Worm (Caenorhabditis elegans): ENCODE results near the gene H06H21.11.

ce11 chrIV:4806486-4806885 is 633 bp downstream of the H06H21.11 start, which contains the start of gene dpf-5:
- TF ChIP-seq nhr-12 (tag; optimal IDR thresholded peaks at IDR 0.05) (no peak), nhr-28 (tag; optimal IDR thresholded peaks at IDR 0.05) (no peak), egl-13 (tag; optimal IDR thresholded peaks at IDR 0.05) (no peak), ceh-82 (tag; optimal IDR thresholded peaks at IDR 0.05) (no peak), aha-1 (tag; optimal IDR thresholded peaks at IDR 0.05) (no peak), Y116A8C.19 (tag; optimal IDR thresholded peaks at IDR 0.05; ENCODE audit: borderline replicate concordance) (no peak), nhr-76 (tag; optimal IDR thresholded peaks at IDR 0.05) (no peak), nhr-237 (tag; optimal IDR thresholded peaks at IDR 0.05) (no peak), xbp-1 (tag; optimal IDR thresholded peaks at IDR 0.05) (no peak), alr-1 (tag; optimal IDR thresholded peaks at IDR 0.05; ENCODE audit: borderline replicate concordance) (no peak)
